Fruit fly (Drosophila melanogaster) whole organism, prepupa: ENCODE results near the gene Fie.

Experiments used
- CG10631 ChIP-seq: fragments of 200-800 bp; sonication (Bioruptor generic); optimal IDR thresholded peaks from 2 replicates; lab custom pipeline; 2016; ENCODE audit warnings: missing biosample characterization, missing genetic modification characterization
- CG11294 ChIP-seq: fragments of 200-800 bp; sonication (Bioruptor generic); IDR thresholded peaks from 2 replicates; pipeline ENCODE4 v1.3.6; 2022; ENCODE audit warnings: missing biosample characterization, missing genetic modification characterization
- CG11762 ChIP-seq: fragments of 200-800 bp; sonication (Bioruptor generic); optimal IDR thresholded peaks from 3 replicates; lab custom pipeline; 2016; ENCODE audit warnings: missing biosample characterization, missing genetic modification characterization; ENCODE audit not compliant: insufficient read depth
- CG11902 ChIP-seq: fragments of 200-800 bp; sonication (Bioruptor generic); optimal IDR thresholded peaks from 3 replicates; lab custom pipeline; 2016; ENCODE audit warnings: missing biosample characterization, missing genetic modification characterization
- CG15336 ChIP-seq: fragments of 200-800 bp; sonication (Bioruptor generic); IDR thresholded peaks from 2 replicates; pipeline ENCODE4 v1.3.6; 2022; ENCODE audit warnings: missing biosample characterization, missing genetic modification characterization
- CG1621 ChIP-seq: fragments of 200-800 bp; sonication (Bioruptor generic); optimal IDR thresholded peaks from 3 replicates; lab custom pipeline; 2018; ENCODE audit warnings: missing biosample characterization, mild to moderate bottlenecking, missing genetic modification characterization
- CG3032 ChIP-seq: fragments of 200-800 bp; optimal IDR thresholded peaks from 2 replicates; lab custom pipeline; 2019; ENCODE audit warnings: missing biosample characterization, mild to moderate bottlenecking, missing genetic modification characterization, moderate library complexity
- CG31627 ChIP-seq: fragments of 200-800 bp; sonication (Bioruptor generic); optimal IDR thresholded peaks from 3 replicates; lab custom pipeline; 2016; ENCODE audit warnings: missing biosample characterization, missing genetic modification characterization
- CG34406 ChIP-seq: fragments of 200-800 bp; sonication (Bioruptor generic); optimal IDR thresholded peaks from 3 replicates; lab custom pipeline; 2016; ENCODE audit warnings: missing biosample characterization, missing genetic modification characterization
- CG3919 ChIP-seq: fragments of 200-800 bp; sonication (Bioruptor generic); optimal IDR thresholded peaks from 3 replicates; lab custom pipeline; 2016; ENCODE audit warnings: missing biosample characterization, missing genetic modification characterization
- CG4318 ChIP-seq: fragments of 200-800 bp; sonication (Bioruptor generic); optimal IDR thresholded peaks from 3 replicates; lab custom pipeline; 2017; ENCODE audit warnings: missing biosample characterization, mild to moderate bottlenecking, missing genetic modification characterization
- CG6163 ChIP-seq: fragments of 200-800 bp; sonication (Bioruptor generic); IDR thresholded peaks from 3 replicates; pipeline ENCODE4 v1.3.6; 2022; ENCODE audit warnings: missing biosample characterization, missing genetic modification characterization
- CG6808 ChIP-seq: fragments of 200-800 bp; sonication (Bioruptor generic); optimal IDR thresholded peaks from 3 replicates; lab custom pipeline; 2017; ENCODE audit warnings: missing biosample characterization, missing genetic modification characterization, mild to moderate bottlenecking, moderate library complexity, missing genetic modification reagents
- CG6854 ChIP-seq: fragments of 200-800 bp; sonication (Bioruptor generic); optimal IDR thresholded peaks from 2 replicates; lab custom pipeline; 2017; ENCODE audit warnings: missing biosample characterization, mild to moderate bottlenecking, missing genetic modification characterization
- CG8119 ChIP-seq: fragments of 200-800 bp; sonication (Bioruptor generic); IDR thresholded peaks from 3 replicates; pipeline ENCODE4 v1.3.6; 2022; ENCODE audit warnings: missing biosample characterization, missing genetic modification characterization
- CG8319 ChIP-seq: fragments of 200-800 bp; sonication (Bioruptor generic); optimal IDR thresholded peaks from 3 replicates; lab custom pipeline; 2016; ENCODE audit warnings: missing biosample characterization, missing genetic modification characterization
- CG8632 ChIP-seq: fragments of 200-800 bp; sonication (Bioruptor generic); optimal IDR thresholded peaks from 3 replicates; lab custom pipeline; 2016; ENCODE audit warnings: missing biosample characterization, missing genetic modification characterization
- CG9139 ChIP-seq: fragments of 200-800 bp; sonication (Bioruptor generic); optimal IDR thresholded peaks from 3 replicates; lab custom pipeline; 2017; ENCODE audit warnings: missing biosample characterization, mild to moderate bottlenecking, missing genetic modification characterization
- Eip75B ChIP-seq: fragments of 200-800 bp; sonication (Bioruptor generic); optimal IDR thresholded peaks from 3 replicates; lab custom pipeline; 2016; ENCODE audit warnings: missing biosample characterization, missing genetic modification characterization
- Eip78C ChIP-seq: fragments of 200-800 bp; sonication (Bioruptor generic); peaks from one replicate; lab custom pipeline; 2016; ENCODE audit warnings: missing biosample characterization, missing genetic modification characterization
- Ets21C ChIP-seq: fragments of 200-800 bp; sonication (Bioruptor generic); optimal IDR thresholded peaks from 3 replicates; lab custom pipeline; 2016; ENCODE audit warnings: missing biosample characterization, missing genetic modification characterization
- Ets96B ChIP-seq: fragments of 200-800 bp; optimal IDR thresholded peaks from 2 replicates; lab custom pipeline; 2019; ENCODE audit warnings: missing biosample characterization, mild to moderate bottlenecking, missing genetic modification characterization, moderate library complexity
- Hr38 ChIP-seq: sonication (Bioruptor generic); optimal IDR thresholded peaks from 2 replicates; lab custom pipeline; 2016; ENCODE audit warnings: missing biosample characterization, missing genetic modification characterization
- Hr4 ChIP-seq: fragments of 200-800 bp; sonication (Bioruptor generic); optimal IDR thresholded peaks from 3 replicates; lab custom pipeline; 2016; ENCODE audit warnings: missing biosample characterization, missing genetic modification characterization
- Met ChIP-seq: fragments of 200-800 bp; sonication (Bioruptor generic); optimal IDR thresholded peaks from 3 replicates; lab custom pipeline; 2016; ENCODE audit warnings: missing biosample characterization, missing genetic modification characterization
- Smox ChIP-seq: fragments of 200-800 bp; sonication (Bioruptor generic); optimal IDR thresholded peaks from 3 replicates; lab custom pipeline; 2016; ENCODE audit warnings: missing biosample characterization, missing genetic modification characterization
- Sox102F ChIP-seq: fragments of 200-800 bp; sonication (Bioruptor generic); optimal IDR thresholded peaks from 2 replicates; lab custom pipeline; 2016; ENCODE audit warnings: missing biosample characterization, mild to moderate bottlenecking, missing genetic modification characterization
- Sox14 ChIP-seq: fragments of 200-800 bp; sonication (Bioruptor generic); optimal IDR thresholded peaks from 3 replicates; lab custom pipeline; 2016; ENCODE audit warnings: missing biosample characterization, missing genetic modification characterization
- Sox15 ChIP-seq: fragments of 200-800 bp; sonication (Bioruptor generic); optimal IDR thresholded peaks from 3 replicates; lab custom pipeline; 2016; ENCODE audit warnings: missing biosample characterization, missing genetic modification characterization
- acj6 ChIP-seq: fragments of 200-800 bp; sonication (Bioruptor generic); optimal IDR thresholded peaks from 3 replicates; lab custom pipeline; 2016; ENCODE audit warnings: missing biosample characterization, missing genetic modification characterization
- dac ChIP-seq: fragments of 200-800 bp; sonication (Bioruptor generic); optimal IDR thresholded peaks from 2 replicates; lab custom pipeline; 2017; ENCODE audit warnings: missing biosample characterization, mild to moderate bottlenecking, missing genetic modification characterization
- dsx ChIP-seq: fragments of 200-800 bp; optimal IDR thresholded peaks from 3 replicates; lab custom pipeline; 2019; ENCODE audit warnings: missing biosample characterization, mild to moderate bottlenecking, missing genetic modification characterization, moderate library complexity; ENCODE audit not compliant: poor library complexity, severe bottlenecking
- eg ChIP-seq: fragments of 200-800 bp; sonication (Bioruptor generic); IDR thresholded peaks from 3 replicates; pipeline ENCODE4 v1.3.6; 2022; ENCODE audit warnings: missing biosample characterization, missing genetic modification characterization
- esn ChIP-seq: fragments of 200-800 bp; sonication (Bioruptor generic); optimal IDR thresholded peaks from 2 replicates; lab custom pipeline; 2016; ENCODE audit warnings: missing biosample characterization, mild to moderate bottlenecking, missing genetic modification characterization, moderate library complexity
- fd59A ChIP-seq: fragments of 200-800 bp; sonication (Bioruptor generic); optimal IDR thresholded peaks from 2 replicates; lab custom pipeline; 2017; ENCODE audit warnings: missing biosample characterization, mild to moderate bottlenecking, missing genetic modification characterization, missing genetic modification reagents
- fd85E ChIP-seq: fragments of 200-800 bp; sonication (Bioruptor generic); optimal IDR thresholded peaks from 3 replicates; lab custom pipeline; 2016; ENCODE audit warnings: missing biosample characterization, missing genetic modification characterization
- net ChIP-seq: fragments of 200-800 bp; sonication (Bioruptor generic); optimal IDR thresholded peaks from 3 replicates; lab custom pipeline; 2016; ENCODE audit warnings: missing biosample characterization, missing genetic modification characterization
- pdm3 ChIP-seq: fragments of 200-800 bp; sonication (Bioruptor generic); optimal IDR thresholded peaks from 3 replicates; lab custom pipeline; 2016; ENCODE audit warnings: missing biosample characterization, missing genetic modification characterization
- salr ChIP-seq, 2 experiments: fragments of 200-800 bp; sonication (Bioruptor generic); optimal IDR thresholded peaks; 3 replicates each; lab custom pipeline; 2016 to 2018; ENCODE audit warnings: missing biosample characterization in 2 of 2, missing genetic modification characterization in 2 of 2, mild to moderate bottlenecking in 1 of 2
- spab ChIP-seq: fragments of 200-800 bp; sonication (Bioruptor generic); optimal IDR thresholded peaks from 2 replicates; lab custom pipeline; 2017; ENCODE audit warnings: missing biosample characterization, mild to moderate bottlenecking, missing genetic modification characterization, missing genetic modification reagents
- ss ChIP-seq, 2 experiments: fragments of 200-800 bp; sonication (Bioruptor generic); optimal IDR thresholded peaks; 2 replicates in 1 of 2; 3 replicates in 1 of 2; lab custom pipeline; 2017 to 2018; ENCODE audit warnings: mild to moderate bottlenecking in 2 of 2, missing biosample characterization in 2 of 2, missing genetic modification characterization in 2 of 2, moderate library complexity in 1 of 2

Gene Fie

dm6 chr3L:3892154-3892624 is at the start of gene Fie (continued):
- peak; percentile 45 for TF ChIP-seq acj6
- peak; percentile 14 for TF ChIP-seq dsx (GFP tag; lab: Kevin White, UChicago)
- TF ChIP-seq CG9139 (GFP tag; lab: Kevin White, UChicago) = no peak
- TF ChIP-seq CG34406 (GFP tag; lab: Kevin White, UChicago) = peak; percentile 44
- TF ChIP-seq CG11294 (GFP tag; lab: Robert Waterston, UW) = no peak
- no peak for TF ChIP-seq CG11902 (GFP tag; lab: Kevin White, UChicago)
- TF ChIP-seq CG31627 (GFP tag; lab: Kevin White, UChicago) = peak; percentile 44
- no peak for TF ChIP-seq Hr38 (GFP tag; lab: Kevin White, UChicago)

dm6 chr3L:3842981-3843701 is 49.2 kb upstream of the Fie start:
- TF ChIP-seq Sox102F (GFP tag; lab: Kevin White, UChicago) (no peak), CG11902 (GFP tag; lab: Kevin White, UChicago) (no peak), CG6854 (GFP tag; lab: Kevin White, UChicago) (no peak), dac (GFP tag; lab: Kevin White, UChicago) (no peak), Met (GFP tag; lab: Kevin White, UChicago) (no peak), CG9139 (GFP tag; lab: Kevin White, UChicago) (no peak), CG11294 (GFP tag; lab: Robert Waterston, UW) (no peak), Hr38 (GFP tag; lab: Kevin White, UChicago) (no peak), spab (no peak), Smox (GFP tag; lab: Kevin White, UChicago) (no peak), CG6163 (GFP tag; lab: Robert Waterston, UW) (no peak)

dm6 chr3L:3845815-3846375 is 46.5 kb upstream of the Fie start, which contains the start of gene Awh:
Awh (plus strand) TSS chr3L:3846206.
- 0 out of 3 replicates have a peak, but pooled peaks have one; percentile 45 for TF ChIP-seq eg
- peak; percentile 34 for TF ChIP-seq CG1621 (tag; lab: Kevin White, UChicago)
- no peak for TF ChIP-seq Sox14
- no peak for TF ChIP-seq CG4318 (GFP tag; lab: Kevin White, UChicago)
- no peak for TF ChIP-seq fd85E (GFP tag; lab: Kevin White, UChicago)
- TF ChIP-seq pdm3 (GFP tag; lab: Kevin White, UChicago) = no peak
- TF ChIP-seq ss (GFP tag; optimal IDR thresholded peaks at IDR 0.05; lab: Kevin White, UChicago) = peak in 1 of 2 experiments; percentile 61
- peak; percentile 13 for TF ChIP-seq CG9139 (GFP tag; lab: Kevin White, UChicago)
- no peak for TF ChIP-seq CG8632 (GFP tag; lab: Kevin White, UChicago)
- TF ChIP-seq esn (GFP tag; lab: Kevin White, UChicago) = peak; percentile 10
- no peak for TF ChIP-seq Eip75B (GFP tag; lab: Kevin White, UChicago)
- no peak for TF ChIP-seq spab
- TF ChIP-seq CG15336 (GFP tag; lab: Robert Waterston, UW) = peak; percentile 35; the same call in 1 of the 2 replicates
- no peak for TF ChIP-seq Hr38 (GFP tag; lab: Kevin White, UChicago)
- no peak for TF ChIP-seq Ets21C (GFP tag; lab: Kevin White, UChicago)
- TF ChIP-seq CG8119 = no peak; the same call in 2 of the 3 replicates
- TF ChIP-seq CG3919 (GFP tag; lab: Kevin White, UChicago) = peak; percentile 35
- peak; percentile 30 for TF ChIP-seq net (GFP tag; lab: Kevin White, UChicago)
- no peak for TF ChIP-seq CG11902 (GFP tag; lab: Kevin White, UChicago)
- no peak for TF ChIP-seq fd59A (GFP tag; lab: Kevin White, UChicago)
- no peak for TF ChIP-seq CG6808 (GFP tag; lab: Kevin White, UChicago)
- no peak for TF ChIP-seq Hr4
- TF ChIP-seq CG6163 (GFP tag; lab: Robert Waterston, UW) = peak; percentile 29; the same call in 1 of the 3 replicates
- no peak for TF ChIP-seq CG6854 (GFP tag; lab: Kevin White, UChicago)
- no peak for TF ChIP-seq CG11762 (GFP tag; lab: Kevin White, UChicago)
- no peak for TF ChIP-seq Ets96B
- no peak for TF ChIP-seq CG10631 (GFP tag; lab: Kevin White, UChicago)
- no peak for TF ChIP-seq dsx (GFP tag; lab: Kevin White, UChicago)
- no peak for TF ChIP-seq CG3032 (tag; lab: Kevin White, UChicago)
- TF ChIP-seq acj6 = no peak
- TF ChIP-seq CG8319 (GFP tag; lab: Kevin White, UChicago) = no peak
- TF ChIP-seq salr (GFP tag; optimal IDR thresholded peaks at IDR 0.05; lab: Kevin White, UChicago) = no peak
- peak; percentile 66 for TF ChIP-seq Eip78C
- no peak for TF ChIP-seq Sox15 (GFP tag; lab: Kevin White, UChicago)
- TF ChIP-seq, all 60 proteins: peak for 10
